Worm (Caenorhabditis elegans): ENCODE results near the gene B0252.1.
A peak's percentile ranks its signal among the peaks of the same experiment; 100 is the strongest.
"Not testable (repeated sequence)": the region's sequence is repeated elsewhere in the genome, so short reads cannot be mapped to it uniquely, and the experiment has no call there.

The B0252.1 gene

ce11 chrII:6893589-6894245 lies 25.8 kb upstream of the B0252.1 start, which contains the start of gene adal-1:
Gene adal-1 (minus strand): TSS chrII:6893639.
- TF ChIP-seq lsy-2 (tag; optimal IDR thresholded peaks at IDR 0.05) (peak in 1 of 2 experiments; percentile 35), nhr-12 (tag; optimal IDR thresholded peaks at IDR 0.05) (no peak)

ce11 chrII:6897507-6897906 lies 22.0 kb upstream of the B0252.1 start, which contains the start of gene C44B7.11:
Gene C44B7.11 (minus strand): TSS chrII:6897540.
- peak; percentile 52 for TF ChIP-seq fos-1 (tag; optimal IDR thresholded peaks at IDR 0.05)
- TF ChIP-seq ztf-11 (tag; optimal IDR thresholded peaks at IDR 0.05) = no peak

ce11 chrII:6898017-6898779 lies 21.3 kb upstream of the B0252.1 start, which contains the start of gene hrpl-1:
Gene hrpl-1 (plus strand): TSS chrII:6898729.
- TF ChIP-seq C34F6.9 (tag; optimal IDR thresholded peaks at IDR 0.05) = peak; percentile 23
- TF ChIP-seq fos-1 (tag; optimal IDR thresholded peaks at IDR 0.05) = peak; percentile 40
- peak; percentile 29 for TF ChIP-seq sma-9 (GFP tag; optimal IDR thresholded peaks at IDR 0.05)
- TF ChIP-seq sma-9 (tag; optimal IDR thresholded peaks at IDR 0.05) = no peak
- peak; percentile 26 for TF ChIP-seq unc-55 (GFP tag; optimal IDR thresholded peaks at IDR 0.05)
- peak; percentile 33 for TF ChIP-seq sma-3 (GFP tag; optimal IDR thresholded peaks at IDR 0.05)
- TF ChIP-seq lsy-2 (tag; optimal IDR thresholded peaks at IDR 0.05) = peak in 1 of 2 experiments; percentile 19
- TF ChIP-seq elt-3 (tag; optimal IDR thresholded peaks at IDR 0.05) = no peak
- no peak for TF ChIP-seq nhr-25 (tag; optimal IDR thresholded peaks at IDR 0.05)

- no peak for TF ChIP-seq dmd-4 (tag; optimal IDR thresholded peaks at IDR 0.05)
- no peak for TF ChIP-seq mdl-1 (tag; optimal IDR thresholded peaks at IDR 0.05)
- TF ChIP-seq alr-1 (tag; optimal IDR thresholded peaks at IDR 0.05) = no peak
- no peak for TF ChIP-seq nhr-237 (tag; optimal IDR thresholded peaks at IDR 0.05)
- TF ChIP-seq elt-1 (tag; optimal IDR thresholded peaks at IDR 0.05) = no peak
- no peak for TF ChIP-seq R02D3.7 (tag; optimal IDR thresholded peaks at IDR 0.05)
Measured at ce11 chrII:6900708-6901107, 18.8 kb upstream of the B0252.1 start.

- no peak for TF ChIP-seq nhr-10 (tag; optimal IDR thresholded peaks at IDR 0.05)
- no peak for TF ChIP-seq mdl-1 (tag; optimal IDR thresholded peaks at IDR 0.05)
- no peak for TF ChIP-seq unc-39 (tag; optimal IDR thresholded peaks at IDR 0.05)
- no peak for TF ChIP-seq lin-39 (tag; optimal IDR thresholded peaks at IDR 0.05)
- TF ChIP-seq unc-55 (GFP tag; optimal IDR thresholded peaks at IDR 0.05) = no peak
- no peak for TF ChIP-seq elt-3 (tag; optimal IDR thresholded peaks at IDR 0.05)
- no peak for TF ChIP-seq lsy-2 (tag; optimal IDR thresholded peaks at IDR 0.05)
- TF ChIP-seq skn-1 (tag; optimal IDR thresholded peaks at IDR 0.05) = no peak
- TF ChIP-seq aly-2 (tag; optimal IDR thresholded peaks at IDR 0.05) = no peak
- no peak for TF ChIP-seq nhr-25 (tag; optimal IDR thresholded peaks at IDR 0.05)
- TF ChIP-seq crh-2 (tag; optimal IDR thresholded peaks at IDR 0.05) = no peak
- no peak for TF ChIP-seq zag-1 (tag; optimal IDR thresholded peaks at IDR 0.05)
- no peak for TF ChIP-seq alr-1 (tag; optimal IDR thresholded peaks at IDR 0.05)
- no peak for TF ChIP-seq mbf-1 (tag; optimal IDR thresholded peaks at IDR 0.05)
- no peak for TF ChIP-seq nhr-129 (tag; optimal IDR thresholded peaks at IDR 0.05)
- no peak for TF ChIP-seq ZK546.5 (tag; optimal IDR thresholded peaks at IDR 0.05)
- no peak for TF ChIP-seq ceh-16 (tag; optimal IDR thresholded peaks at IDR 0.05)
- no peak for TF ChIP-seq egl-27 (tag; optimal IDR thresholded peaks at IDR 0.05)
- no peak for TF ChIP-seq gmeb-1 (tag; optimal IDR thresholded peaks at IDR 0.05)
- no peak for TF ChIP-seq nhr-23 (tag; optimal IDR thresholded peaks at IDR 0.05)
Measured at ce11 chrII:6901795-6902194, 17.7 kb upstream of the B0252.1 start, which contains the start of gene psmd-9. Gene psmd-9 (plus strand): TSS chrII:6902095.

- TF ChIP-seq nhr-77, lsy-2, ZK546.5 (tag; optimal IDR thresholded peaks at IDR 0.05): not testable (repeated sequence)
Measured at ce11 chrII:6907657-6908056, 11.8 kb upstream of the B0252.1 start, which contains the start of gene B0252.3. Gene B0252.3 (minus strand): TSS chrII:6907757.
